Fruit fly (Drosophila melanogaster): ENCODE data around the gene CG7362.

DNA sequence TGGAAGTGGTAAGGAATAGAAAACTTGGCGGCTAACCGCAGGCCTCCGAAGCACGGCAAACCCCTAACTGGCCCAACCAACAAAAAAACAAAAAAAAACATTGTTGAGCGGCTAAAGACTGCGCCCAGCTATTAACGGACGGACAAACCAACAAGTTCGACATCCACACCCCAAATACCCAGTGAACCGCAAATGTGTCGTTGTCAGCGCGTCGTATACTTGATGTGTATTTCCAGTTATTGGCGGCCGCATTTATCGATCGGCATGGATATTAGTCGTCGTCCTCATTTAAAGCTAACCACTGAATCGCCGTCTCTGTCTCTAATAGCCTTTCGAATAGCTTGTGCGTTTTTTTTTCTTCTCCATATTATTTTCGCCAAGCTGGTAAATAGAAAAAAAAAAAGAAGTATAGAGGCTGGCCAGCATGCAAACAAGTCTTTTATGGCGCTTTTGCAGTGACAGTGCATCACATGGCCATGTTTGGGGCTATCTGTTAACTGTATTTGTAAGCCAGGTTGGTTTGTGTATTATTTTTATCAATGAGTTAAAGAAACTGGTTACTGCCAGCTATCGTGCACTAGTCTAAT lies 12.3 kb upstream of the CG7362 start:
- TF ChIP-seq Sin3A (optimal IDR thresholded peaks at IDR 0.05): no peak
- no peak for TF ChIP-seq h (optimal IDR thresholded peaks at IDR 0.05)
- TF ChIP-seq psq (optimal IDR thresholded peaks at IDR 0.05): no peak
- TF ChIP-seq ttk (optimal IDR thresholded peaks at IDR 0.05): no peak
